Worm (Caenorhabditis elegans): ENCODE results near the gene H01M10.1.

DNA sequence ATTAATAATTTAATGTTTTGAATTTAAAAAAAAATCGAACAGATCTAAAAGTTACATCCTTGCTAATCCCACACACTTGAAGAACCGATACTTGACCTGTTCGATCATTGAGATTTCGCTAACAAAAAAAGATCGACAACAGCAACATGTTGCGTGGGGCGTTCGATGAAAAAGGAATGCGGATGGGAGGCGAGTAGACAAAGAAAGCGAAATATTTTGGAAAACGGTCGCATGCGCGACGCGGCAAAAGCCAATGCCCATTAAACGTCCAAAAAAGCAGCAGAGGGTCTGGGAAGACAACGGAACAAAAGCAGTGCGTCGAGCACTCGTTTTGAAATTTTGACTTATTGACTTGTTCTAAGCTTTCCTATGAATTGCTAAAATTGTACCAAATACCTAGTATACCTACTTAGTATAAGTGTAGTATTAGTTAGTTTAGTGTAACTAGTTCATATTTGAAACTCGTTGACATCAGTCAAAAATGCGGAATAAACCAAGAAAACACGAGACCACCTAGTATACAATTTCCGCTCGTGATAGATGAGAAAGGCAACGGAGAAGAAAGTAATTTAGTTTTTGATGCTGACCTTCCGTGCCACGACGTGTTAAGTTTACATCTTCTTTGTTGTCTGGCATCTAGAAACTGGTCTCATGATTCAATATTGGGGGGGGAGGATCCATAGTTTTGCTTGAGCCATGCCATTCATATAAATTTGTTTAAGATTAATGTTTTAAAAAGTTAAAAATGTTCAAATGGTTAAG lies 1.6 kb upstream of the H01M10.1 start:
- TF ChIP-seq ceh-2 (tag; optimal IDR thresholded peaks at IDR 0.05): no peak
- no peak for TF ChIP-seq hlh-30 (tag; optimal IDR thresholded peaks at IDR 0.05; ENCODE audit: insufficient read depth)
- TF ChIP-seq unc-42 (tag; optimal IDR thresholded peaks at IDR 0.05): no peak
- TF ChIP-seq ets-4 (tag; optimal IDR thresholded peaks at IDR 0.05): no peak
- TF ChIP-seq unc-86 (tag; optimal IDR thresholded peaks at IDR 0.05): no peak
- TF ChIP-seq ceh-48 (tag; optimal IDR thresholded peaks at IDR 0.05): no peak
- no peak for TF ChIP-seq ceh-24 (tag; optimal IDR thresholded peaks at IDR 0.05)
- no peak for TF ChIP-seq fkh-6 (tag; optimal IDR thresholded peaks at IDR 0.05)
- no peak for TF ChIP-seq elt-4 (tag; optimal IDR thresholded peaks at IDR 0.05)
- no peak for TF ChIP-seq nhr-11 (tag; optimal IDR thresholded peaks at IDR 0.05)
- TF ChIP-seq pqm-1 (tag; optimal IDR thresholded peaks at IDR 0.05): no peak
- TF ChIP-seq F13H6.1 (tag; optimal IDR thresholded peaks at IDR 0.05): no peak
- TF ChIP-seq C08G9.2 (tag; optimal IDR thresholded peaks at IDR 0.05): no peak

Measured in whole organism, late embryonic.